Fruit fly (Drosophila melanogaster) whole organism, embryonic: ENCODE results near the gene Ssadh.

Source experiments
- Atf3 ChIP-seq: fragments of 200-800 bp; sonication (Bioruptor generic); optimal IDR thresholded peaks from 3 replicates; lab custom pipeline; 2016; ENCODE audit warnings: missing biosample characterization, missing genetic modification characterization
- CG11247 ChIP-seq: fragments of 200-800 bp; sonication (Bioruptor generic); IDR thresholded peaks from 2 replicates; pipeline ENCODE4 v1.3.6; 2022; ENCODE audit warnings: missing biosample characterization, missing genetic modification characterization
- CG12769 ChIP-seq: fragments of 200-800 bp; sonication (Bioruptor generic); optimal IDR thresholded peaks from 2 replicates; lab custom pipeline; 2019; ENCODE audit warnings: missing biosample characterization, mild to moderate bottlenecking, missing genetic modification characterization, moderate library complexity
- CG15011 ChIP-seq: fragments of 200-800 bp; sonication (Bioruptor generic); optimal IDR thresholded peaks from 3 replicates; lab custom pipeline; 2018; ENCODE audit warnings: missing biosample characterization, mild to moderate bottlenecking, missing genetic modification characterization
- CG15269 ChIP-seq: fragments of 200-800 bp; sonication (Bioruptor generic); optimal IDR thresholded peaks from 2 replicates; lab custom pipeline; 2018; ENCODE audit warnings: missing biosample characterization, mild to moderate bottlenecking, missing genetic modification characterization, moderate library complexity
- CG15601 ChIP-seq: fragments of 200-800 bp; sonication (Bioruptor generic); optimal IDR thresholded peaks from 3 replicates; lab custom pipeline; 2019; ENCODE audit warnings: missing biosample characterization, mild to moderate bottlenecking, missing genetic modification characterization, moderate library complexity
- CG16813 ChIP-seq: fragments of 200-800 bp; sonication (Bioruptor generic); IDR thresholded peaks from 3 replicates; pipeline ENCODE4 v1.3.6; 2022; ENCODE audit warnings: missing biosample characterization, missing genetic modification characterization; ENCODE audit not compliant: partially characterized antibody
- CG16863 ChIP-seq: fragments of 200-800 bp; sonication (Bioruptor generic); optimal IDR thresholded peaks from 3 replicates; lab custom pipeline; 2016; ENCODE audit warnings: missing biosample characterization, missing genetic modification characterization
- CG2129 ChIP-seq: fragments of 200-800 bp; sonication (Bioruptor generic); IDR thresholded peaks from 2 replicates; pipeline ENCODE4 v1.3.6; 2022; ENCODE audit warnings: missing biosample characterization, missing genetic modification characterization; ENCODE audit not compliant: partially characterized antibody
- CG2199 ChIP-seq: fragments of 200-800 bp; sonication (Bioruptor generic); IDR thresholded peaks from 3 replicates; pipeline ENCODE4 v1.3.6; 2022; ENCODE audit warnings: missing biosample characterization, missing genetic modification characterization
- CG2202 ChIP-seq: fragments of 200-800 bp; sonication (Bioruptor generic); optimal IDR thresholded peaks from 2 replicates; lab custom pipeline; 2018; ENCODE audit warnings: missing biosample characterization, mild to moderate bottlenecking, missing genetic modification characterization
- CG32532 ChIP-seq: fragments of 200-800 bp; sonication (Bioruptor generic); IDR thresholded peaks from 2 replicates; pipeline ENCODE4 v1.3.6; 2022; ENCODE audit warnings: missing biosample characterization, missing genetic modification characterization
- CG32767 ChIP-seq: fragments of 200-800 bp; sonication (Bioruptor generic); IDR thresholded peaks from 2 replicates; pipeline ENCODE4 v1.3.6; 2022; ENCODE audit warnings: missing biosample characterization, missing genetic modification characterization
- CG4404 ChIP-seq: fragments of 200-800 bp; sonication (Bioruptor generic); IDR thresholded peaks from 2 replicates; pipeline ENCODE4 v1.3.6; 2022; ENCODE audit warnings: missing biosample characterization, missing genetic modification characterization
- CG4730 ChIP-seq: fragments of 200-800 bp; sonication (Bioruptor generic); IDR thresholded peaks from 2 replicates; pipeline ENCODE4 v1.3.6; 2022; ENCODE audit warnings: missing biosample characterization, missing genetic modification characterization
- CG5245 ChIP-seq: fragments of 200-800 bp; sonication (Bioruptor generic); optimal IDR thresholded peaks from 3 replicates; lab custom pipeline; 2016; ENCODE audit warnings: missing biosample characterization, missing genetic modification characterization
- CG6175 ChIP-seq: fragments of 200-800 bp; sonication (Bioruptor generic); IDR thresholded peaks from 3 replicates; pipeline ENCODE4 v1.3.6; 2022; ENCODE audit warnings: missing biosample characterization, missing genetic modification characterization
- CG6813 ChIP-seq: fragments of 200-800 bp; sonication (Bioruptor generic); optimal IDR thresholded peaks from 2 replicates; lab custom pipeline; 2017; ENCODE audit warnings: missing biosample characterization, missing genetic modification characterization, mild to moderate bottlenecking, moderate library complexity, missing genetic modification reagents
- CG8478 ChIP-seq: fragments of >200 bp; optimal IDR thresholded peaks from 2 replicates; lab custom pipeline; 2018
- CG9797 ChIP-seq: fragments of 200-800 bp; sonication (Bioruptor generic); optimal IDR thresholded peaks from 3 replicates; lab custom pipeline; 2018; ENCODE audit warnings: missing biosample characterization, mild to moderate bottlenecking, missing genetic modification characterization
- Drgx ChIP-seq: fragments of 200-800 bp; sonication (Bioruptor generic); IDR thresholded peaks from 2 replicates; pipeline ENCODE4 v1.3.6; 2022; ENCODE audit warnings: missing biosample characterization, missing genetic modification characterization
- H15 ChIP-seq: fragments of 200-800 bp; sonication (Bioruptor generic); IDR thresholded peaks from 3 replicates; pipeline ENCODE4 v1.3.6; 2022; ENCODE audit warnings: missing biosample characterization, missing genetic modification characterization
- Hey ChIP-seq: fragments of 200-800 bp; sonication (Bioruptor generic); optimal IDR thresholded peaks from 3 replicates; lab custom pipeline; 2018; ENCODE audit warnings: missing biosample characterization, mild to moderate bottlenecking, missing genetic modification characterization
- Max ChIP-seq: fragments of 200-800 bp; sonication (Bioruptor generic); optimal IDR thresholded peaks from 2 replicates; lab custom pipeline; 2016; ENCODE audit warnings: missing biosample characterization, mild to moderate bottlenecking, missing genetic modification characterization
- Poxn ChIP-seq: fragments of 200-800 bp; sonication (Bioruptor generic); IDR thresholded peaks from 2 replicates; pipeline ENCODE4 v1.3.6; 2022; ENCODE audit warnings: missing biosample characterization, missing genetic modification characterization
- Ptx1 ChIP-seq: fragments of 200-800 bp; sonication (Bioruptor generic); IDR thresholded peaks from 2 replicates; pipeline ENCODE4 v1.3.6; 2022; ENCODE audit warnings: missing biosample characterization, missing genetic modification characterization
- Ravus ChIP-seq: fragments of 200-800 bp; sonication (Bioruptor generic); IDR thresholded peaks from 2 replicates; pipeline ENCODE4 v1.3.6; 2022; ENCODE audit warnings: missing biosample characterization, missing genetic modification characterization
- Trl ChIP-seq, 3 experiments: fragments of >200 bp in 2 of 3; fragments of 200-800 bp in 1 of 3; sonication (Bioruptor generic) in 1 of 3; optimal IDR thresholded peaks; 2 replicates in 1 of 3; 3 replicates in 2 of 3; lab custom pipeline; 2016 to 2017; ENCODE audit warnings: missing biosample characterization in 1 of 3, missing genetic modification characterization in 1 of 3
- Vsx1 ChIP-seq: fragments of 200-800 bp; sonication (Bioruptor generic); optimal IDR thresholded peaks from 2 replicates; lab custom pipeline; 2017; ENCODE audit warnings: missing biosample characterization, mild to moderate bottlenecking, missing genetic modification characterization, missing genetic modification reagents
- ap ChIP-seq: fragments of 200-800 bp; sonication (Bioruptor generic); IDR thresholded peaks from 2 replicates; pipeline ENCODE4 v1.3.6; 2022; ENCODE audit warnings: missing biosample characterization, missing genetic modification characterization
- bbx ChIP-seq: fragments of 200-800 bp; sonication (Bioruptor generic); IDR thresholded peaks from 2 replicates; pipeline ENCODE4 v1.3.6; 2022; ENCODE audit warnings: missing biosample characterization, missing genetic modification characterization; ENCODE audit not compliant: partially characterized antibody
- cas ChIP-seq: fragments of 200-800 bp; sonication (Bioruptor generic); IDR thresholded peaks from 2 replicates; pipeline ENCODE4 v1.3.6; 2022; ENCODE audit warnings: missing biosample characterization, missing genetic modification characterization
- fd102C ChIP-seq: fragments of 200-800 bp; sonication (Bioruptor generic); optimal IDR thresholded peaks from 2 replicates; lab custom pipeline; 2018; ENCODE audit warnings: missing biosample characterization, mild to moderate bottlenecking, missing genetic modification characterization, moderate library complexity
- gcm2 ChIP-seq: fragments of 200-800 bp; sonication (Bioruptor generic); optimal IDR thresholded peaks from 2 replicates; lab custom pipeline; 2016; ENCODE audit warnings: missing biosample characterization, missing genetic modification characterization
- gsb ChIP-seq: fragments of 200-800 bp; sonication (Bioruptor generic); IDR thresholded peaks from 2 replicates; pipeline ENCODE4 v1.3.6; 2022; ENCODE audit warnings: missing biosample characterization, missing genetic modification characterization
- h ChIP-seq: fragments of >200 bp; optimal IDR thresholded peaks from 2 replicates; lab custom pipeline; 2017
- hbn ChIP-seq: fragments of 200-800 bp; sonication (Bioruptor generic); IDR thresholded peaks from 2 replicates; pipeline ENCODE4 v1.3.6; 2022; ENCODE audit warnings: missing biosample characterization, missing genetic modification characterization; ENCODE audit not compliant: partially characterized antibody
- ind ChIP-seq: fragments of 200-800 bp; sonication (Bioruptor generic); optimal IDR thresholded peaks from 3 replicates; lab custom pipeline; 2016; ENCODE audit warnings: missing biosample characterization, missing genetic modification characterization
- maf-S ChIP-seq: fragments of 200-800 bp; sonication (Bioruptor generic); optimal IDR thresholded peaks from 2 replicates; lab custom pipeline; 2016; ENCODE audit warnings: missing biosample characterization, missing genetic modification characterization
- onecut ChIP-seq: fragments of 200-800 bp; sonication (Bioruptor generic); IDR thresholded peaks from 2 replicates; pipeline ENCODE4 v1.3.6; 2022; ENCODE audit warnings: missing biosample characterization, missing genetic modification characterization
- org-1 ChIP-seq: fragments of 200-800 bp; sonication (Bioruptor generic); optimal IDR thresholded peaks from 2 replicates; lab custom pipeline; 2017; ENCODE audit warnings: missing biosample characterization, missing genetic modification characterization
- ro ChIP-seq: fragments of 200-800 bp; sonication (Bioruptor generic); IDR thresholded peaks from 2 replicates; pipeline ENCODE4 v1.3.6; 2022; ENCODE audit warnings: missing biosample characterization, missing genetic modification characterization
- sima ChIP-seq: fragments of 200-800 bp; sonication (Bioruptor generic); optimal IDR thresholded peaks from 2 replicates; lab custom pipeline; 2016; ENCODE audit warnings: missing biosample characterization, missing genetic modification characterization
- slbo ChIP-seq: fragments of 200-800 bp; sonication (Bioruptor generic); IDR thresholded peaks from 2 replicates; pipeline ENCODE4 v1.3.6; 2022; ENCODE audit warnings: missing biosample characterization, missing genetic modification characterization
- slou ChIP-seq: fragments of 200-800 bp; sonication (Bioruptor generic); optimal IDR thresholded peaks from 3 replicates; lab custom pipeline; 2016; ENCODE audit warnings: missing biosample characterization, missing genetic modification characterization
- sob ChIP-seq: fragments of 200-800 bp; sonication (Bioruptor generic); IDR thresholded peaks from 2 replicates; pipeline ENCODE4 v1.3.6; 2022; ENCODE audit warnings: missing biosample characterization, missing genetic modification characterization
- sr ChIP-seq: fragments of 200-800 bp; sonication (Bioruptor generic); IDR thresholded peaks from 3 replicates; pipeline ENCODE4 v1.3.6; 2022; ENCODE audit warnings: missing biosample characterization, missing genetic modification characterization
- ssp ChIP-seq: fragments of 200-800 bp; sonication (Bioruptor generic); IDR thresholded peaks from 2 replicates; pipeline ENCODE4 v1.3.6; 2022; ENCODE audit warnings: missing biosample characterization, missing genetic modification characterization
- stwl ChIP-seq: fragments of 200-800 bp; sonication (Bioruptor generic); optimal IDR thresholded peaks from 3 replicates; lab custom pipeline; 2018; ENCODE audit warnings: missing biosample characterization, mild to moderate bottlenecking, missing genetic modification characterization, moderate library complexity
- tin ChIP-seq: fragments of 200-800 bp; sonication (Bioruptor generic); optimal IDR thresholded peaks from 3 replicates; lab custom pipeline; 2016; ENCODE audit warnings: missing biosample characterization, missing genetic modification characterization
- trh ChIP-seq: fragments of 200-800 bp; sonication (Bioruptor generic); optimal IDR thresholded peaks from 2 replicates; lab custom pipeline; 2016; ENCODE audit warnings: missing biosample characterization, missing genetic modification characterization

The Ssadh gene

DNA sequence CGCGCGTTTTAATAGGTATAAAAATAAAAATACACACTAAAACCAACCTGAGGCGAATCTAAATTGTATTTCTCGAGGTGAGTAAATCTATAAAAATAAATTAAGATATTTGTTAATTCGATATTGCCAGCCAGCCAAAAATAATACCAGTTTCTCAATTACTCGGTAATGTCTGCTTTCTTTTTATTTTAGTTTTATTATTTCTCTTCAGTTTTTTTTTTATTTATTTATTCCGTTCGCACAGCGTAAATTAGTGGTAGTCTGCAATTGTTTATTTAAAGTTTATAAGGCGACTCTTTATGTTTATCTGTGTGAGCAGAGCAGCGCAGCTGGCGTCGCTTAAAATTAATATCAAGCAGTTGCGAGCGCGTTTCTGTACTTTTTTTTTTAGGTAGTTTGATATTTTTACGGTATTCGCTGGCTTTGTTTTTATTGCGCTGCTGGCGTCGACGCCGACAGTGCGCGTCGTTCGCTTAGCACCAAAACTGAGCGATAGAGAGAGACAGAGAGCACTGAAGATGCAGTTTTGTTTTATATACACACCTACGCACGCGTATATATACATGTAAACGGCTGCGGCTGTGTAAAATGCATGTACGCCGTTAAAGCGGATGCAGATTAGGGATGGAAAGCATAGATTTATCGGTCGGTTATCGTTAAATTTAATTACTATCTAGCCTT is 21.0 kb upstream of the Ssadh start (continued):
- TF ChIP-seq Poxn = no peak
- TF ChIP-seq sr (GFP tag; lab: Robert Waterston, UW) = peak; percentile 97
- peak; percentile 12 for TF ChIP-seq onecut (GFP tag; lab: Robert Waterston, UW)
- TF ChIP-seq Atf3 = no peak
- no peak for TF ChIP-seq gsb (GFP tag; lab: Robert Waterston, UW)
- TF ChIP-seq CG8478 (lab: Kevin White, UChicago) = no peak
- TF ChIP-seq ro = no peak
- no peak for TF ChIP-seq slou (GFP tag; lab: Kevin White, UChicago)
- TF ChIP-seq h (lab: Kevin White, UChicago) = no peak
- no peak for TF ChIP-seq CG2129 (GFP tag; lab: Robert Waterston, UW)
- no peak for TF ChIP-seq gcm2
- TF ChIP-seq maf-S = no peak
- peak; percentile 77 for TF ChIP-seq CG16813 (GFP tag; lab: Robert Waterston, UW)
- TF ChIP-seq CG2199 = 0 out of 3 replicates have a peak, but pooled peaks have one; percentile 55
- TF ChIP-seq Trl (optimal IDR thresholded peaks at IDR 0.05; lab: Kevin White, UChicago) = no peak
- peak; percentile 51 for TF ChIP-seq Trl (GFP tag; optimal IDR thresholded peaks at IDR 0.05; lab: Kevin White, UChicago)
- no peak for TF ChIP-seq H15
- TF ChIP-seq ssp = 0 out of 2 replicates have a peak, but pooled peaks have one; percentile 27
- no peak for TF ChIP-seq ap (GFP tag; lab: Robert Waterston, UW)
- TF ChIP-seq CG15269 = peak; percentile 19
- TF ChIP-seq Drgx (GFP tag; lab: Robert Waterston, UW) = peak; percentile 66
- TF ChIP-seq ind (GFP tag; lab: Kevin White, UChicago) = no peak
- TF ChIP-seq sima (GFP tag; lab: Kevin White, UChicago) = no peak
- TF ChIP-seq slbo (GFP tag; lab: Robert Waterston, UW) = no peak
- no peak for TF ChIP-seq CG4730 (GFP tag; lab: Robert Waterston, UW)
- TF ChIP-seq Hey (tag; lab: Kevin White, UChicago) = no peak
- peak; percentile 86 for TF ChIP-seq stwl
- TF ChIP-seq Vsx1 (GFP tag; lab: Kevin White, UChicago) = no peak
- TF ChIP-seq hbn (GFP tag; lab: Robert Waterston, UW) = peak; percentile 55; the same call in 1 of the 2 replicates
- peak; percentile 70 for TF ChIP-seq CG32767
- no peak for TF ChIP-seq Max (GFP tag; lab: Kevin White, UChicago)
- peak; percentile 26; the same call in 1 of the 2 replicates for TF ChIP-seq CG11247 (GFP tag; lab: Robert Waterston, UW)
- TF ChIP-seq CG4404 (GFP tag; lab: Robert Waterston, UW) = no peak
- peak; percentile 59 for TF ChIP-seq sob (GFP tag; lab: Robert Waterston, UW)
- TF ChIP-seq trh (GFP tag; lab: Kevin White, UChicago) = no peak
- TF ChIP-seq cas (GFP tag; lab: Robert Waterston, UW) = no peak
- no peak for TF ChIP-seq CG2202 (tag; lab: Kevin White, UChicago)
- TF ChIP-seq CG12769 (tag; lab: Kevin White, UChicago) = no peak
- no peak for TF ChIP-seq CG6813 (GFP tag; lab: Kevin White, UChicago)
- TF ChIP-seq bbx (GFP tag; lab: Robert Waterston, UW) = peak; percentile 92
- TF ChIP-seq CG16863 = no peak
- no peak for TF ChIP-seq fd102C
- no peak for TF ChIP-seq org-1 (GFP tag; lab: Kevin White, UChicago)
- no peak for TF ChIP-seq CG6175 (GFP tag; lab: Robert Waterston, UW)
- TF ChIP-seq CG15601 (tag; lab: Kevin White, UChicago) = peak; percentile 13
- TF ChIP-seq Ptx1 (GFP tag; lab: Robert Waterston, UW) = no peak
- no peak for TF ChIP-seq CG15011 (GFP tag; lab: Kevin White, UChicago)
- 0 out of 2 replicates have a peak, but pooled peaks have one; percentile 11 for TF ChIP-seq CG32532
- no peak for TF ChIP-seq CG5245
- TF ChIP-seq tin = no peak
- TF ChIP-seq Ravus (GFP tag; lab: Robert Waterston, UW) = no peak
- no peak for TF ChIP-seq CG9797
